Worm (Caenorhabditis elegans): Measurements from ENCODE around the gene ife-1.

ce11 chrIII:13339672-13340071, 3.5 kb upstream of the ife-1 start, which contains the start of gene F53A2.3:
- TF ChIP-seq nhr-21 (tag; optimal IDR thresholded peaks at IDR 0.05) (no peak), F13H6.1 (tag; optimal IDR thresholded peaks at IDR 0.05) (no peak), unc-39 (tag; optimal IDR thresholded peaks at IDR 0.05) (no peak), unc-62 (GFP tag; optimal IDR thresholded peaks at IDR 0.05) (no peak), zag-1 (tag; optimal IDR thresholded peaks at IDR 0.05) (no peak), nhr-11 (tag; optimal IDR thresholded peaks at IDR 0.05) (no peak), dmd-4 (tag; optimal IDR thresholded peaks at IDR 0.05) (no peak), snpc-4 (tag; optimal IDR thresholded peaks at IDR 0.05) (no peak), lin-11 (tag; optimal IDR thresholded peaks at IDR 0.05) (no peak), nhr-12 (tag; optimal IDR thresholded peaks at IDR 0.05) (no peak)
